Fruit fly (Drosophila melanogaster) whole organism, embryonic: Measurements from ENCODE around the gene Obp28a.

Source experiments
- B-H2 ChIP-seq: fragments of 200-800 bp; sonication (Bioruptor generic); optimal IDR thresholded peaks from 2 replicates; lab custom pipeline; 2018; ENCODE audit warnings: missing biosample characterization, mild to moderate bottlenecking, missing genetic modification characterization
- Blimp-1 ChIP-seq: fragments of 200-800 bp; sonication (Bioruptor generic); optimal IDR thresholded peaks from 3 replicates; lab custom pipeline; 2018; ENCODE audit warnings: missing biosample characterization, missing genetic modification characterization, mild to moderate bottlenecking, moderate library complexity, missing genetic modification reagents
- Bteb2 ChIP-seq: fragments of 200-800 bp; sonication (Bioruptor generic); optimal IDR thresholded peaks from 2 replicates; lab custom pipeline; 2016; ENCODE audit warnings: missing biosample characterization, missing genetic modification characterization
- CG10209 ChIP-seq: fragments of 200-800 bp; sonication (Bioruptor generic); optimal IDR thresholded peaks from 3 replicates; lab custom pipeline; 2017; ENCODE audit warnings: missing biosample characterization, mild to moderate bottlenecking, missing genetic modification characterization, missing genetic modification reagents
- CG10543 ChIP-seq: fragments of 200-800 bp; sonication (Bioruptor generic); optimal IDR thresholded peaks from 3 replicates; lab custom pipeline; 2017; ENCODE audit warnings: missing biosample characterization, mild to moderate bottlenecking, missing genetic modification characterization, moderate library complexity
- CG10959 ChIP-seq: fragments of 200-800 bp; sonication (Bioruptor generic); IDR thresholded peaks from 2 replicates; pipeline ENCODE4 v1.3.6; 2022; ENCODE audit warnings: missing biosample characterization, missing genetic modification characterization
- CG1233 ChIP-seq: fragments of 200-800 bp; sonication (Bioruptor generic); optimal IDR thresholded peaks from 4 replicates; lab custom pipeline; 2018; ENCODE audit warnings: missing biosample characterization, mild to moderate bottlenecking, missing genetic modification characterization
- CG12769 ChIP-seq: fragments of 200-800 bp; sonication (Bioruptor generic); optimal IDR thresholded peaks from 2 replicates; lab custom pipeline; 2019; ENCODE audit warnings: missing biosample characterization, mild to moderate bottlenecking, missing genetic modification characterization, moderate library complexity
- CG15479 ChIP-seq: fragments of 200-800 bp; sonication (Bioruptor generic); optimal IDR thresholded peaks from 3 replicates; lab custom pipeline; 2019; ENCODE audit warnings: missing biosample characterization, mild to moderate bottlenecking, missing genetic modification characterization, moderate library complexity
- CG15601 ChIP-seq: fragments of 200-800 bp; sonication (Bioruptor generic); optimal IDR thresholded peaks from 3 replicates; lab custom pipeline; 2019; ENCODE audit warnings: missing biosample characterization, mild to moderate bottlenecking, missing genetic modification characterization, moderate library complexity
- CG15696 ChIP-seq: fragments of 200-800 bp; sonication (Bioruptor generic); optimal IDR thresholded peaks from 2 replicates; lab custom pipeline; 2019; ENCODE audit warnings: missing biosample characterization, mild to moderate bottlenecking, missing genetic modification characterization, moderate library complexity
- CG17568 ChIP-seq: fragments of 200-800 bp; sonication (Bioruptor generic); optimal IDR thresholded peaks from 2 replicates; lab custom pipeline; 2018; ENCODE audit warnings: missing biosample characterization, mild to moderate bottlenecking, missing genetic modification characterization, moderate library complexity
- CG1792 ChIP-seq: fragments of 200-800 bp; sonication (Bioruptor generic); optimal IDR thresholded peaks from 2 replicates; lab custom pipeline; 2016; ENCODE audit warnings: missing biosample characterization, missing genetic modification characterization
- CG2199 ChIP-seq: fragments of 200-800 bp; sonication (Bioruptor generic); IDR thresholded peaks from 3 replicates; pipeline ENCODE4 v1.3.6; 2022; ENCODE audit warnings: missing biosample characterization, missing genetic modification characterization
- CG32767 ChIP-seq: fragments of 200-800 bp; sonication (Bioruptor generic); IDR thresholded peaks from 2 replicates; pipeline ENCODE4 v1.3.6; 2022; ENCODE audit warnings: missing biosample characterization, missing genetic modification characterization
- CG4282 ChIP-seq: fragments of 200-800 bp; sonication (Bioruptor generic); optimal IDR thresholded peaks from 2 replicates; lab custom pipeline; 2016; ENCODE audit warnings: missing biosample characterization, missing genetic modification characterization
- CG6175 ChIP-seq: fragments of 200-800 bp; sonication (Bioruptor generic); IDR thresholded peaks from 3 replicates; pipeline ENCODE4 v1.3.6; 2022; ENCODE audit warnings: missing biosample characterization, missing genetic modification characterization
- CG6654 ChIP-seq: fragments of 200-800 bp; sonication (Bioruptor generic); optimal IDR thresholded peaks from 2 replicates; lab custom pipeline; 2017; ENCODE audit warnings: missing biosample characterization, mild to moderate bottlenecking, missing genetic modification characterization
- CG7987 ChIP-seq: fragments of 200-800 bp; sonication (Bioruptor generic); optimal IDR thresholded peaks from 2 replicates; lab custom pipeline; 2018; ENCODE audit warnings: missing biosample characterization, mild to moderate bottlenecking, missing genetic modification characterization, moderate library complexity
- CG8290 ChIP-seq, 3 experiments: fragments of 200-800 bp; sonication (Bioruptor generic); optimal IDR thresholded peaks; 2 replicates each; lab custom pipeline; 2016 to 2019; ENCODE audit warnings: missing biosample characterization in 3 of 3, missing genetic modification characterization in 3 of 3, mild to moderate bottlenecking in 2 of 3, moderate library complexity in 1 of 3
- CG8924 ChIP-seq: fragments of 200-800 bp; optimal IDR thresholded peaks from 3 replicates; lab custom pipeline; 2019; ENCODE audit warnings: missing biosample characterization, mild to moderate bottlenecking, missing genetic modification characterization, moderate library complexity
- CG8944 ChIP-seq: fragments of 200-800 bp; sonication (Bioruptor generic); optimal IDR thresholded peaks from 3 replicates; lab custom pipeline; 2016; ENCODE audit warnings: missing biosample characterization, missing genetic modification characterization
- CG9609 ChIP-seq: fragments of 200-800 bp; sonication (Bioruptor generic); optimal IDR thresholded peaks from 3 replicates; lab custom pipeline; 2016; ENCODE audit warnings: missing biosample characterization, missing genetic modification characterization
- CkIIα-i1 ChIP-seq: fragments of 200-800 bp; sonication (Bioruptor generic); IDR thresholded peaks from 2 replicates; pipeline ENCODE4 v1.3.6; 2022; ENCODE audit warnings: missing biosample characterization, missing genetic modification characterization
- Doc3 ChIP-seq: fragments of 200-800 bp; sonication (Bioruptor generic); IDR thresholded peaks from 3 replicates; pipeline ENCODE4 v1.3.6; 2022; ENCODE audit warnings: missing biosample characterization, missing genetic modification characterization; ENCODE audit not compliant: partially characterized antibody
- E2f1 ChIP-seq: fragments of 200-800 bp; sonication (Bioruptor generic); IDR thresholded peaks from 2 replicates; pipeline ENCODE4 v1.3.6; 2022; ENCODE audit warnings: missing biosample characterization, missing genetic modification characterization
- HmgZ ChIP-seq: fragments of 200-800 bp; sonication (Bioruptor generic); optimal IDR thresholded peaks from 2 replicates; lab custom pipeline; 2018; ENCODE audit warnings: missing biosample characterization, mild to moderate bottlenecking, missing genetic modification characterization
- Hmr ChIP-seq: fragments of 200-800 bp; sonication (Bioruptor generic); optimal IDR thresholded peaks from 3 replicates; lab custom pipeline; 2017; ENCODE audit warnings: mild to moderate bottlenecking, missing biosample characterization, missing genetic modification reagents, missing genetic modification characterization
- Myb ChIP-seq: fragments of 200-800 bp; sonication (Bioruptor generic); optimal IDR thresholded peaks from 2 replicates; lab custom pipeline; 2016; ENCODE audit warnings: missing biosample characterization, missing genetic modification characterization
- Neu2 ChIP-seq: fragments of 200-800 bp; sonication (Bioruptor generic); optimal IDR thresholded peaks from 3 replicates; lab custom pipeline; 2016; ENCODE audit warnings: missing biosample characterization, missing genetic modification characterization, borderline replicate concordance
- Oaz ChIP-seq: fragments of 200-800 bp; sonication (Bioruptor generic); IDR thresholded peaks from 2 replicates; pipeline ENCODE4 v1.3.6; 2022; ENCODE audit warnings: missing biosample characterization, missing genetic modification characterization
- Pdp1 ChIP-seq, 2 experiments: fragments of 200-800 bp; sonication (Bioruptor generic); optimal IDR thresholded peaks; 3 replicates each; lab custom pipeline; 2016; ENCODE audit warnings: missing biosample characterization in 2 of 2, missing genetic modification characterization in 2 of 2, mild to moderate bottlenecking in 1 of 2, moderate library complexity in 1 of 2
- ap ChIP-seq: fragments of 200-800 bp; sonication (Bioruptor generic); IDR thresholded peaks from 2 replicates; pipeline ENCODE4 v1.3.6; 2022; ENCODE audit warnings: missing biosample characterization, missing genetic modification characterization
- dysf ChIP-seq: fragments of 200-800 bp; sonication (Bioruptor generic); IDR thresholded peaks from 3 replicates; pipeline ENCODE4 v1.3.6; 2022; ENCODE audit warnings: missing biosample characterization, missing genetic modification characterization
- emc ChIP-seq: fragments of 200-800 bp; sonication (Bioruptor generic); optimal IDR thresholded peaks from 2 replicates; lab custom pipeline; 2016; ENCODE audit warnings: missing biosample characterization, missing genetic modification characterization
- grn ChIP-seq: fragments of 200-800 bp; sonication (Bioruptor generic); optimal IDR thresholded peaks from 3 replicates; lab custom pipeline; 2017; ENCODE audit warnings: missing biosample characterization, missing genetic modification characterization
- pfk ChIP-seq: fragments of 200-800 bp; sonication (Bioruptor generic); optimal IDR thresholded peaks from 2 replicates; lab custom pipeline; 2018; ENCODE audit warnings: missing biosample characterization, mild to moderate bottlenecking, missing genetic modification characterization, moderate library complexity
- pros ChIP-seq: fragments of 200-800 bp; sonication (Bioruptor generic); optimal IDR thresholded peaks from 3 replicates; lab custom pipeline; 2019; ENCODE audit warnings: missing biosample characterization, mild to moderate bottlenecking, missing genetic modification characterization, moderate library complexity
- repo ChIP-seq: fragments of 200-800 bp; sonication (Bioruptor generic); optimal IDR thresholded peaks from 2 replicates; lab custom pipeline; 2016; ENCODE audit warnings: missing biosample characterization, missing genetic modification characterization
- row ChIP-seq: fragments of 200-800 bp; sonication (Bioruptor generic); IDR thresholded peaks from 3 replicates; pipeline ENCODE4 v1.3.6; 2022; ENCODE audit warnings: missing biosample characterization, missing genetic modification characterization
- sd ChIP-seq: fragments of 200-800 bp; sonication (Bioruptor generic); optimal IDR thresholded peaks from 3 replicates; lab custom pipeline; 2018; ENCODE audit warnings: missing biosample characterization, mild to moderate bottlenecking, missing genetic modification characterization, moderate library complexity
- sens-2 ChIP-seq: fragments of 200-800 bp; sonication (Bioruptor generic); IDR thresholded peaks from 2 replicates; pipeline ENCODE4 v1.3.6; 2022; ENCODE audit warnings: missing biosample characterization, missing genetic modification characterization
- tll ChIP-seq, 2 experiments: fragments of 200-800 bp in 1 of 2; fragments of >200 bp in 1 of 2; sonication (Bioruptor generic) in 1 of 2; optimal IDR thresholded peaks; 2 replicates each; lab custom pipeline; 2017 to 2019; ENCODE audit warnings: missing biosample characterization in 2 of 2, missing genetic modification characterization in 2 of 2, mild to moderate bottlenecking in 1 of 2, moderate library complexity in 1 of 2
- tna ChIP-seq: fragments of 200-800 bp; sonication (Bioruptor generic); IDR thresholded peaks from 2 replicates; pipeline ENCODE4 v1.3.6; 2022; ENCODE audit warnings: missing biosample characterization, missing genetic modification characterization; ENCODE audit not compliant: partially characterized antibody
- twi ChIP-seq: fragments of 200-800 bp; optimal IDR thresholded peaks from 2 replicates; lab custom pipeline; 2019; ENCODE audit warnings: missing biosample characterization, mild to moderate bottlenecking, missing genetic modification characterization, moderate library complexity
- zen ChIP-seq: fragments of 200-800 bp; sonication (Bioruptor generic); optimal IDR thresholded peaks from 3 replicates; lab custom pipeline; 2018; ENCODE audit warnings: missing biosample characterization, mild to moderate bottlenecking, missing genetic modification characterization, moderate library complexity

The Obp28a gene

DNA sequence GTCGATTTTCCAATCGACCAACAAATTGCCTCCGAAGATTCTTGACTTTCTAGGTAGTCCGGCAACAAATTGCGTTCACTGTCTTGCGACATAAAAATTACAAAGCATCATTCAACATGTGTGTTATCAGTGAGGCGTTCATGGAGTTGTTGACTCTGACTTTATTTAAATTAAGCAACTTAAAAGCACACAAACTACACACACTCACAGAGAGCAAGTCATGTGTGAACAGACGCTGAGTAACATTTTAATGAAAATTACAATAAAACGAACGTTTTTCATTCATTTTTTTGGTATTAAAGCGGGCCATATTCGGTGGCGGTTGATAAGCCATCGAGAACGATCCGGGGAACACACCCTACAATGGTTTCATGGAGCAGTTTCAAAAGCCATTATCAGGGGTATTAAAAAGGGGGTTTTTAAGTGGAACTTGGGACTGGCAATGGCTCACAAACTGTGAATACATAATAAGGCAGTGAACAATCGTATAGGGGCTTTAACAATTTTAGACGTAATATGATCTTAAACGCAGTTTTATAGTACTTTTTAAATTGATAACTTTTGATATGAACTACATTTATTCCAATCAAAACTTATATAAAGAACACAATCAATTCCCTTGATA, 31.1 kb upstream of the Obp28a start (continued):
- no peak for TF ChIP-seq sens-2 (GFP tag; lab: Robert Waterston, UW)
- TF ChIP-seq CG8944 (GFP tag; lab: Kevin White, UChicago): no peak
- no peak for TF ChIP-seq row (GFP tag; lab: Robert Waterston, UW)
- no peak for TF ChIP-seq Neu2 (GFP tag; lab: Kevin White, UChicago)
- no peak for TF ChIP-seq Doc3
- no peak for TF ChIP-seq E2f1 (GFP tag; lab: Robert Waterston, UW)
- TF ChIP-seq CG1792 (GFP tag; lab: Kevin White, UChicago): no peak
- no peak for TF ChIP-seq Myb (GFP tag; lab: Kevin White, UChicago)
- no peak for TF ChIP-seq CG6175 (GFP tag; lab: Robert Waterston, UW)
- TF ChIP-seq CG10959 (GFP tag; lab: Robert Waterston, UW): no peak
- TF ChIP-seq emc (GFP tag; lab: Kevin White, UChicago): no peak
- TF ChIP-seq CG4282 (GFP tag; lab: Kevin White, UChicago): no peak
- no peak for TF ChIP-seq CG10543 (GFP tag; lab: Kevin White, UChicago)
- TF ChIP-seq HmgZ (tag; lab: Kevin White, UChicago): no peak
- TF ChIP-seq CG9609: no peak
- no peak for TF ChIP-seq ap (GFP tag; lab: Robert Waterston, UW)

DNA sequence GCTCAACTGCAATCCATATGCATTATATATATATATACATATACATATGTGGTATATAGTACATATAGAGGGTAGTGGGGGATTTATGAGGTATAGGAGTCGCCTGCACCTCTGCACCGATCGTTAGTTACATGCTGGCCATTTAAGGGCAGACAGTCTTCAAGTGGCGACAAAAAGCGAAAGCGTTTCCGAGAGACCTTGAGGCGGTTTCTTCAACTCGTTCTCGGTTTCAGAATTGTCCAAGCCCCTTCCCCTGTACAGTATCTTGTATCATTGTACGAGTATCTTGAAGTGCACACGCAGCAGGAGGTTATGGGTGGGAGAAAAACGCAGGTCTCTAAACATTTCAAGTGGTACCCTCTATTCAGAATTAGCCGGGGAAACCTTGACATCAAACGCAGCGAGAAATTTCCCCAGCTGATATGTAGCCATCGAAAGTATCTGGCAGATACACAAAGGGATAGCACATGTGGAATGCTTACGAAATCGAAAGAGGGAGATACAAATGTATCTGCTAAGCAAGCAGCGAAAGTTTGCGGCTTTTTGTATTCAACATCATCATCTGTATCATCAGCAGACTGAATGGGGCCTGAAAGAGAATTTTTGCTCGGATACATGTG, 29.9 kb upstream of the Obp28a start:
- TF ChIP-seq CG12769 (tag; lab: Kevin White, UChicago): peak; percentile 65
- TF ChIP-seq pros: peak; percentile 43
- TF ChIP-seq CG2199: peak; percentile 67; the same call in 1 of the 3 replicates
- 0 out of 3 replicates have a peak, but pooled peaks have one; percentile 21 for TF ChIP-seq dysf
- peak in 1 of 2 experiments; percentile 28 for TF ChIP-seq Pdp1 (GFP tag; optimal IDR thresholded peaks at IDR 0.05; lab: Kevin White, UChicago)
- peak; percentile 23 for TF ChIP-seq sd (tag; lab: Kevin White, UChicago)
- no peak for TF ChIP-seq CG17568
- TF ChIP-seq twi (tag; lab: Kevin White, UChicago): peak; percentile 81
- peak; percentile 71 for TF ChIP-seq Blimp-1
- TF ChIP-seq CG15601 (tag; lab: Kevin White, UChicago): no peak

DNA sequence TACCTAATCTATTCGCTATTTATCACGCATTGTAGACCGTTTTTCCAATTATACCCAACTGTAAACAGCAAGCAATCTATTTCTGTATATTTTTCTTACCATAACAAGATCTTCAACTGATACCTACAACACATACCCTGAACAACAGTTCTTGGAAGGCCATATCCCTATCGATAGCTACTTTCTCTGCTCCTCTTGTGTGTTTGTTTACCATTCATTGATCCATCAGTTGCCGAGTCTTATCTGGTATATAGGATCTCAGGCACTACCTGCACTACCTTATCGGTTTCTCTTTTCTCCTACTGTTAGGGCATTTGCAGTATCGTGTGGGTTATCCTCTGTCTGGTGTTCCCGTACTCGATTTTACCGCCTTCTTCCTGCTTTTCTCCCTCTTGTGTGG, 29.0 kb upstream of the Obp28a start:
- TF ChIP-seq zen (tag; lab: Kevin White, UChicago): peak; percentile 79
- no peak for TF ChIP-seq tna (GFP tag; lab: Robert Waterston, UW)
- no peak for TF ChIP-seq Bteb2 (GFP tag; lab: Kevin White, UChicago)
- peak; percentile 64 for TF ChIP-seq CG15479 (GFP tag; lab: Kevin White, UChicago)
- TF ChIP-seq CG32767 (GFP tag; lab: Robert Waterston, UW): no peak
- TF ChIP-seq CG8924 (tag; lab: Kevin White, UChicago): peak; percentile 4
- TF ChIP-seq CG2199: peak; percentile 58; the same call in 1 of the 3 replicates
- no peak for TF ChIP-seq CG7987 (GFP tag; lab: Kevin White, UChicago)
- TF ChIP-seq tll (GFP tag; optimal IDR thresholded peaks at IDR 0.05; lab: Kevin White, UChicago): peak in 1 of 2 experiments; percentile 9
- TF ChIP-seq CG10209 (GFP tag; lab: Kevin White, UChicago): no peak
- no peak for TF ChIP-seq repo
- no peak for TF ChIP-seq CkIIα-i1 (GFP tag; lab: Robert Waterston, UW)
- TF ChIP-seq grn (GFP tag; lab: Kevin White, UChicago): peak; percentile 99
- peak; percentile 52 for TF ChIP-seq CG15696 (tag; lab: Kevin White, UChicago)
- peak; percentile 25 for TF ChIP-seq CG8290 (GFP tag; optimal IDR thresholded peaks at IDR 0.05; lab: Kevin White, UChicago)
- no peak for TF ChIP-seq CG8290 (tag; optimal IDR thresholded peaks at IDR 0.05; lab: Kevin White, UChicago)
- no peak for TF ChIP-seq B-H2
- no peak for TF ChIP-seq Hmr (GFP tag; lab: Kevin White, UChicago)
- no peak for TF ChIP-seq CG1233 (GFP tag; lab: Kevin White, UChicago)
- TF ChIP-seq CG6654: no peak
- TF ChIP-seq Oaz (GFP tag; lab: Robert Waterston, UW): no peak
- TF ChIP-seq pfk (GFP tag; lab: Kevin White, UChicago): no peak
